Worm (Caenorhabditis elegans) whole organism, L3 larva: Measurements from ENCODE around the gene Y38C1AA.7.

Experiments
- R02D3.7 ChIP-seq: fragments of 150-350 bp; optimal IDR thresholded peaks from 2 replicates; lab custom pipeline; 2014; ENCODE audit warnings: missing biosample characterization, missing genetic modification characterization
- ZK546.5 ChIP-seq: sonication (generic microtip); optimal IDR thresholded peaks from 2 replicates; lab custom pipeline; 2017; ENCODE audit warnings: missing biosample characterization, missing genetic modification characterization
- aly-2 ChIP-seq: fragments of 150-350 bp; optimal IDR thresholded peaks from 2 replicates; lab custom pipeline; 2014; ENCODE audit warnings: missing biosample characterization, missing genetic modification characterization
- ama-1 ChIP-seq: fragments of 150-350 bp; optimal IDR thresholded peaks from 2 replicates; lab custom pipeline; 2018
- ceh-16 ChIP-seq: sonication (generic microtip); optimal IDR thresholded peaks from 2 replicates; lab custom pipeline; 2017; ENCODE audit warnings: missing biosample characterization, missing genetic modification characterization
- ceh-28 ChIP-seq: fragments of 150-350 bp; optimal IDR thresholded peaks from 2 replicates; lab custom pipeline; 2014; ENCODE audit warnings: missing biosample characterization, missing genetic modification reagents, missing genetic modification characterization
- ceh-82 ChIP-seq: fragments of 150-350 bp; optimal IDR thresholded peaks from 2 replicates; lab custom pipeline; 2014; ENCODE audit warnings: missing biosample characterization, missing genetic modification characterization
- ceh-9 ChIP-seq: sonication (generic microtip); optimal IDR thresholded peaks from 2 replicates; lab custom pipeline; 2018; ENCODE audit warnings: missing biosample characterization, missing genetic modification characterization
- egl-27 ChIP-seq: sonication (generic microtip); optimal IDR thresholded peaks from 4 replicates; lab custom pipeline; 2017; ENCODE audit warnings: missing biosample characterization, missing genetic modification reagents, missing genetic modification characterization
- egl-5 ChIP-seq: fragments of 150-350 bp; optimal IDR thresholded peaks from 2 replicates; lab custom pipeline; 2017; ENCODE audit warnings: missing biosample characterization, missing genetic modification reagents, missing genetic modification characterization, inconsistent platforms
- elt-1 ChIP-seq: fragments of 150-350 bp; optimal IDR thresholded peaks from 2 replicates; lab custom pipeline; 2014; ENCODE audit warnings: missing biosample characterization, missing genetic modification characterization
- elt-2 ChIP-seq: sonication (generic microtip); optimal IDR thresholded peaks from 2 replicates; lab custom pipeline; 2016; ENCODE audit warnings: missing genetic modification reagents, mild to moderate bottlenecking, missing genetic modification characterization, missing compliant biosample characterization
- elt-3 ChIP-seq, 3 experiments: fragments of 150-350 bp in 1 of 3; sonication (generic microtip) in 2 of 3; optimal IDR thresholded peaks; 2 replicates in 2 of 3; 4 replicates in 1 of 3; lab custom pipeline; 2014 to 2017; ENCODE audit warnings: missing biosample characterization in 3 of 3, missing genetic modification characterization in 3 of 3
- eor-1 ChIP-seq, 2 experiments: fragments of 150-350 bp; optimal IDR thresholded peaks; 2 replicates each; lab custom pipeline; 2014 to 2018; ENCODE audit warnings: missing biosample characterization in 2 of 2, missing genetic modification characterization in 2 of 2
- fkh-10 ChIP-seq: sonication (generic microtip); optimal IDR thresholded peaks from 2 replicates; lab custom pipeline; 2017; ENCODE audit warnings: missing biosample characterization, missing genetic modification reagents, missing genetic modification characterization
- fkh-2 ChIP-seq: fragments of 150-350 bp; optimal IDR thresholded peaks from 2 replicates; lab custom pipeline; 2014; ENCODE audit warnings: missing biosample characterization, missing genetic modification reagents, missing genetic modification characterization
- fos-1 ChIP-seq: fragments of 150-350 bp; optimal IDR thresholded peaks from 2 replicates; lab custom pipeline; 2014; ENCODE audit warnings: missing biosample characterization, missing genetic modification characterization
- hmg-11 ChIP-seq: sonication (generic microtip); optimal IDR thresholded peaks from 2 replicates; lab custom pipeline; 2016; ENCODE audit warnings: missing genetic modification characterization, missing compliant biosample characterization
- jun-1 ChIP-seq: fragments of 150-350 bp; optimal IDR thresholded peaks from 2 replicates; lab custom pipeline; 2014; ENCODE audit warnings: missing biosample characterization, missing genetic modification reagents, missing genetic modification characterization
- lin-15B ChIP-seq: fragments of 150-350 bp; optimal IDR thresholded peaks from 2 replicates; lab custom pipeline; 2014; ENCODE audit warnings: missing biosample characterization, missing genetic modification characterization
- lin-39 ChIP-seq: fragments of 150-350 bp; optimal IDR thresholded peaks from 2 replicates; lab custom pipeline; 2018; ENCODE audit warnings: missing biosample characterization, missing genetic modification reagents, missing genetic modification characterization
- lsy-12 ChIP-seq: sonication (generic microtip); optimal IDR thresholded peaks from 2 replicates; lab custom pipeline; 2016; ENCODE audit warnings: mild to moderate bottlenecking, missing genetic modification characterization, missing compliant biosample characterization
- mdl-1 ChIP-seq: fragments of 150-350 bp; optimal IDR thresholded peaks from 2 replicates; lab custom pipeline; 2014; ENCODE audit warnings: missing biosample characterization, missing genetic modification characterization
- mml-1 ChIP-seq: fragments of 150-350 bp; sonication (generic microtip); optimal IDR thresholded peaks from 3 replicates; lab custom pipeline; 2014; ENCODE audit warnings: missing biosample characterization, missing genetic modification characterization
- nfya-1 ChIP-seq: sonication (generic microtip); optimal IDR thresholded peaks from 2 replicates; lab custom pipeline; 2017; ENCODE audit warnings: missing genetic modification characterization, mild to moderate bottlenecking, missing compliant biosample characterization, antibody characterized with exemption, moderate library complexity; ENCODE audit not compliant: insufficient read depth
- nhr-11 ChIP-seq: fragments of 150-350 bp; optimal IDR thresholded peaks from 2 replicates; lab custom pipeline; 2014; ENCODE audit warnings: missing biosample characterization, missing genetic modification characterization
- nhr-12 ChIP-seq: fragments of 150-350 bp; optimal IDR thresholded peaks from 2 replicates; lab custom pipeline; 2014; ENCODE audit warnings: missing biosample characterization, missing genetic modification characterization
- nhr-23 ChIP-seq: fragments of 150-350 bp; optimal IDR thresholded peaks from 2 replicates; lab custom pipeline; 2014; ENCODE audit warnings: missing biosample characterization, missing genetic modification reagents, missing genetic modification characterization
- nhr-237 ChIP-seq: fragments of 150-350 bp; optimal IDR thresholded peaks from 2 replicates; lab custom pipeline; 2014; ENCODE audit warnings: missing biosample characterization, missing genetic modification characterization
- nhr-25 ChIP-seq: sonication (generic microtip); optimal IDR thresholded peaks from 2 replicates; lab custom pipeline; 2017; ENCODE audit warnings: missing biosample characterization, missing genetic modification characterization
- nhr-28 ChIP-seq: fragments of 150-350 bp; optimal IDR thresholded peaks from 2 replicates; lab custom pipeline; 2014; ENCODE audit warnings: missing biosample characterization, missing genetic modification characterization
- nhr-43 ChIP-seq: sonication (generic microtip); optimal IDR thresholded peaks from 2 replicates; lab custom pipeline; 2016; ENCODE audit warnings: mild to moderate bottlenecking, missing genetic modification characterization, missing compliant biosample characterization; ENCODE audit not compliant: poor library complexity, severe bottlenecking
- nhr-67 ChIP-seq: fragments of 150-350 bp; optimal IDR thresholded peaks from 2 replicates; lab custom pipeline; 2014; ENCODE audit warnings: missing biosample characterization, missing genetic modification characterization
- nhr-76 ChIP-seq: fragments of 150-350 bp; sonication (generic microtip); optimal IDR thresholded peaks from 5 replicates; lab custom pipeline; 2014; ENCODE audit warnings: missing biosample characterization, missing genetic modification characterization
- nhr-77 ChIP-seq: fragments of 150-350 bp; optimal IDR thresholded peaks from 2 replicates; lab custom pipeline; 2014; ENCODE audit warnings: missing biosample characterization, missing genetic modification characterization
- pha-4 ChIP-seq: fragments of 150-350 bp; optimal IDR thresholded peaks from 2 replicates; lab custom pipeline; 2014; ENCODE audit warnings: missing biosample characterization, missing genetic modification reagents, missing genetic modification characterization
- pqm-1 ChIP-seq: fragments of 150-350 bp; optimal IDR thresholded peaks from 2 replicates; lab custom pipeline; 2017; ENCODE audit warnings: missing biosample characterization, missing genetic modification characterization, inconsistent platforms
- sea-2 ChIP-seq: fragments of 150-350 bp; sonication (generic microtip); optimal IDR thresholded peaks from 4 replicates; lab custom pipeline; 2014; ENCODE audit warnings: missing biosample characterization, missing genetic modification reagents, missing genetic modification characterization
- skn-1 ChIP-seq: fragments of 150-350 bp; optimal IDR thresholded peaks from 2 replicates; lab custom pipeline; 2014; ENCODE audit warnings: missing biosample characterization, missing genetic modification characterization
- snpc-4 ChIP-seq: fragments of 150-350 bp; optimal IDR thresholded peaks from 2 replicates; lab custom pipeline; 2014; ENCODE audit warnings: missing biosample characterization, missing genetic modification characterization
- tbx-2 ChIP-seq: sonication (generic microtip); optimal IDR thresholded peaks from 2 replicates; lab custom pipeline; 2016; ENCODE audit warnings: mild to moderate bottlenecking, missing genetic modification characterization, missing compliant biosample characterization
- unc-39 ChIP-seq: sonication (generic microtip); optimal IDR thresholded peaks from 4 replicates; lab custom pipeline; 2017; ENCODE audit warnings: missing biosample characterization, missing genetic modification characterization
- unc-62 ChIP-seq: fragments of 150-350 bp; sonication (generic microtip); optimal IDR thresholded peaks from 4 replicates; lab custom pipeline; 2014; ENCODE audit warnings: missing biosample characterization, missing genetic modification reagents, missing genetic modification characterization
- zag-1 ChIP-seq: fragments of 150-350 bp; optimal IDR thresholded peaks from 2 replicates; lab custom pipeline; 2014; ENCODE audit warnings: missing biosample characterization, missing genetic modification characterization
- ztf-11 ChIP-seq: fragments of 150-350 bp; optimal IDR thresholded peaks from 2 replicates; lab custom pipeline; 2014; ENCODE audit warnings: missing biosample characterization, missing genetic modification characterization
- ztf-4 ChIP-seq: fragments of 150-350 bp; optimal IDR thresholded peaks from 2 replicates; lab custom pipeline; 2014; ENCODE audit warnings: missing biosample characterization, missing genetic modification characterization

Y38C1AA.7 gene

ce11 chrIV:125881-126781 is 32.6 kb upstream of the Y38C1AA.7 start, which contains the start of the genes grld-1 and cox-6C:
grld-1 (minus strand) TSS chrIV:125931.
cox-6C (plus strand) TSS chrIV:126731.
- TF ChIP-seq fkh-10 (GFP tag; lab: Kevin White, UChicago) (peak; percentile 1), fos-1 (no peak), nhr-11 (tag; lab: Kevin White, UChicago) (no peak), tbx-2 (tag; lab: Kevin White, UChicago) (no peak), nhr-23 (peak; percentile 19), nhr-43 (no peak), ceh-82 (tag; lab: Kevin White, UChicago) (no peak), pqm-1 (tag; lab: Kevin White, UChicago) (peak; percentile 17), ama-1 (lab: Kevin White, UChicago) (no peak), pha-4 (tag; lab: Kevin White, UChicago) (peak; percentile 60), elt-1 (no peak), mml-1 (no peak), lin-15B (tag; lab: Kevin White, UChicago) (peak; percentile 60), lin-39 (peak; percentile 27), nhr-237 (tag; lab: Kevin White, UChicago) (no peak), nhr-28 (no peak), egl-27 (tag; lab: Kevin White, UChicago) (no peak), snpc-4 (tag; lab: Kevin White, UChicago) (peak; percentile 64), aly-2 (tag; lab: Kevin White, UChicago) (no peak), sea-2 (no peak), hmg-11 (peak; percentile 53), R02D3.7 (tag; lab: Kevin White, UChicago) (peak; percentile 4), unc-62 (GFP tag; lab: Kevin White, UChicago) (no peak), ztf-11 (no peak), nhr-12 (tag; lab: Kevin White, UChicago) (no peak), nhr-76 (no peak), ceh-9 (no peak), jun-1 (tag; lab: Kevin White, UChicago) (no peak), nhr-25 (tag; lab: Kevin White, UChicago) (peak; percentile 28), nhr-77 (tag; lab: Kevin White, UChicago) (no peak), eor-1 (tag; optimal IDR thresholded peaks at IDR 0.05; lab: Kevin White, UChicago) (no peak), ztf-4 (no peak), elt-3 (tag; optimal IDR thresholded peaks at IDR 0.05; lab: Kevin White, UChicago) (no peak), lsy-12 (tag; lab: Kevin White, UChicago) (no peak), ceh-16 (tag; lab: Kevin White, UChicago) (no peak), nfya-1 (tag; lab: Kevin White, UChicago) (peak; percentile 77), ZK546.5 (tag; lab: Kevin White, UChicago) (no peak), egl-5 (tag; lab: Kevin White, UChicago) (peak; percentile 61), fkh-2 (tag; lab: Kevin White, UChicago) (no peak), unc-39 (no peak), skn-1 (tag; lab: Kevin White, UChicago) (no peak), ceh-28 (tag; lab: Kevin White, UChicago) (peak; percentile 63), mdl-1 (tag; lab: Kevin White, UChicago) (no peak), nhr-67 (tag; lab: Kevin White, UChicago) (no peak), zag-1 (no peak), elt-2 (peak; percentile 38)
